Worm (Caenorhabditis elegans): ENCODE data around the gene mif-2.

The mif-2 gene

DNA sequence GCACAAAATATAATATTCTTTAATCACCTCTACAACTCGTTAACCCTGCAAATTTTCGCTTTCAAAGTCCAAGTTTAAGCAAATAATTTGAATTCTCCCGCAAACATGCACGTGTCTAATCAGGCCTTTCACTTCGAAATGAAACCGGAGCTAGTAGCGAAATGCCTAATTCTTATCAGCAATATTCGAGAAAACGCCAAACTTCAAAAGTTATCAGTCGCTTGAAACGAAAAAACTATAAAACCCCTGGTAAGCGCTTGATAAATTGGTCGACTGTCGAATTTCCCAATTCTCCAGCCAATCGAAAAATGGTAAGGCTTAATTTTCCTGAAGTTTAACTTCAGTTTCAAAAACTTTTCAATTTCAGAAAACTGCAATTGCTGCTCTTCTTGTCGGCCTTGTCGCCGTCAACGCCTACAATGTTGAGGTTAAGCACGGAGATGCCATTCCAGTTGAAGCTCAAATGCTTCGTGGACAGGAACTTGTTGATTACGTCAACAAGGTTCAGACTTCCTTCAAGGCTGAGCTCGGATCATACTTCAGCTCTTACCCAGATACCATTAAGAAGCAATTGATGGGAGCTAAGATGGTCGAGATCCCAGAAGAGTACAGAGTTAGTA is 24.7 kb upstream of the mif-2 start, which contains the start of gene cpr-9:
cpr-9 (plus strand) TSS at position 188 of the 620 bp plus-strand sequence.
- TF ChIP-seq med-1 (GFP tag; optimal IDR thresholded peaks at IDR 0.05; ENCODE audit: insufficient read depth), result no peak
- no peak for TF ChIP-seq T22C8.4 (GFP tag; IDR thresholded peaks at IDR 0.05)
- no peak for TF ChIP-seq ref-1 (GFP tag; conservative IDR thresholded peaks at IDR 0.05)
- TF ChIP-seq flt-1 (GFP tag; IDR thresholded peaks at IDR 0.05), result no peak
- TF ChIP-seq ztf-23 (GFP tag; IDR thresholded peaks at IDR 0.05), result no peak
- TF ChIP-seq cog-1 (tag; optimal IDR thresholded peaks at IDR 0.05), result no peak
- no peak for TF ChIP-seq klf-2 (GFP tag; conservative IDR thresholded peaks at IDR 0.05)
- TF ChIP-seq tab-1 (GFP tag; IDR thresholded peaks at IDR 0.05), result no peak
- TF ChIP-seq ztf-29 (GFP tag; IDR thresholded peaks at IDR 0.05), result no peak

ce11 chrV:12001747-12002456 is 23.6 kb upstream of the mif-2 start, which contains the start of gene gcy-33:
Gene gcy-33, minus strand, starts transcription at chrV:12001797.
- TF ChIP-seq tab-1 (GFP tag; IDR thresholded peaks at IDR 0.05), result peak; percentile 99
- peak; percentile 97 for TF ChIP-seq ztf-23 (GFP tag; IDR thresholded peaks at IDR 0.05)
- peak; percentile 96 for TF ChIP-seq T22C8.4 (GFP tag; IDR thresholded peaks at IDR 0.05)
- TF ChIP-seq ztf-29 (GFP tag; IDR thresholded peaks at IDR 0.05), result peak; percentile 97
- TF ChIP-seq cog-1 (tag; optimal IDR thresholded peaks at IDR 0.05), result peak; percentile 85
- peak; percentile 97 for TF ChIP-seq klf-2 (GFP tag; conservative IDR thresholded peaks at IDR 0.05)
- TF ChIP-seq med-1 (GFP tag; optimal IDR thresholded peaks at IDR 0.05; ENCODE audit: insufficient read depth), result peak; percentile 88
- peak; percentile 98 for TF ChIP-seq flt-1 (GFP tag; IDR thresholded peaks at IDR 0.05)
- TF ChIP-seq ref-1 (GFP tag; conservative IDR thresholded peaks at IDR 0.05), result peak; percentile 97

DNA sequence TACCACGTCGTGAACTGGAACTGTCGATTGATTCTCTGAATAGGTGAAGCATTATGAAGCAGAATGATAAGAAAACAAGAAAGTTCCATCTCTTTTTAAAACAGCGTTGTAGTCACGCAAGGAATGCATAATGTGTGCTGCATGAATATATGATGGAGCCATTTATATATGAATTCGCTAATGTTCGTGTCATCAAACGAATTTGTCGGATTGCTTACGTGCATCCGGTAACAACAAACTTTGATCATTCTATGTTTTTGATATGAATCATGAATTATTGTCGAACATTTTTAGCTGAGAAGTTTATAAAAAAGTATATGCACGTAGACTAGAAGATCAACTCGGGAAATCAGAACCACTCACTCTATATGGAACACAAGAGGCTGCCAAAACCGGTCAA is 19.1 kb upstream of the mif-2 start:
- TF ChIP-seq tab-1 (GFP tag; IDR thresholded peaks at IDR 0.05) (no peak), med-1 (GFP tag; optimal IDR thresholded peaks at IDR 0.05; ENCODE audit: insufficient read depth) (no peak), ztf-29 (GFP tag; IDR thresholded peaks at IDR 0.05) (no peak), ref-1 (GFP tag; conservative IDR thresholded peaks at IDR 0.05) (no peak), T22C8.4 (GFP tag; IDR thresholded peaks at IDR 0.05) (no peak), flt-1 (GFP tag; IDR thresholded peaks at IDR 0.05) (no peak), cog-1 (tag; optimal IDR thresholded peaks at IDR 0.05) (no peak), ztf-23 (GFP tag; IDR thresholded peaks at IDR 0.05) (no peak), klf-2 (GFP tag; conservative IDR thresholded peaks at IDR 0.05) (no peak)

- TF ChIP-seq ztf-23 (GFP tag; IDR thresholded peaks at IDR 0.05) (no peak), ref-1 (GFP tag; conservative IDR thresholded peaks at IDR 0.05) (no peak), tab-1 (GFP tag; IDR thresholded peaks at IDR 0.05) (no peak), med-1 (GFP tag; optimal IDR thresholded peaks at IDR 0.05; ENCODE audit: insufficient read depth) (no peak), ztf-29 (GFP tag; IDR thresholded peaks at IDR 0.05) (no peak), T22C8.4 (GFP tag; IDR thresholded peaks at IDR 0.05) (no peak), flt-1 (GFP tag; IDR thresholded peaks at IDR 0.05) (no peak), klf-2 (GFP tag; conservative IDR thresholded peaks at IDR 0.05) (no peak), cog-1 (tag; optimal IDR thresholded peaks at IDR 0.05) (no peak)
Observed at ce11 chrV:11995862-11996261, 17.6 kb upstream of the mif-2 start, which contains the start of gene C52E4.12. Gene C52E4.12, plus strand, starts transcription at chrV:11996162.

DNA sequence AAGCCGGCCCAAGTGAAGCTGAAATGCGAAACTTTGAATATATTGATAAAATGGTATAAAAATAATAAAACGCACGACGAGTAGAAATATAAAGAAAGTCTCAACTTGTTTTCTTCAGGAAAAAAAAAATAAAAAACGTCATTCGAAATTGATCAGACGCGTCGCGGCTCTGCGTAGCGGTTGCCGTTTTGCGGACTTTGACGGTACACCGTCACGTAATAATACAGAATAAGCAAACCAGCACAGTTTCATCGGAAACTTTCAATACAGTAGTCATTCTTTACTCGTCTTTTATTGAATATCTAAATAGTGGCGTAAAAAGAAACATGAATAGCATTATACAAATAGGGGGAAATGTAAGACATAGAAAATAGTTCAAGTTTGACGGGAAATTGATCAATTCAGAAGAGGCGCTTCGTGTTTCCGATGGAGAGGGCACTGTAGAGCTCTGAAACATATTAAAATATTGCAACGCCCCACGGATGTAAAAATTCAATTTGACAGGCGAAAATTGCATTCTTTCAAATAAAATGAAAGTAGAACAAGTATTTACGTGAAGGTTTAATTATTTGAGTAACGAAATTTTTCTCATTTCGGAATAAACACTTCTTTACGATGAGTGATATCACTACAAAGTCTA is 15.6 kb upstream of the mif-2 start, which contains the start of the genes cyl-1 and C52E4.7:
cyl-1 (minus strand) TSS at position 18 of the 640 bp plus-strand sequence.
C52E4.7 (plus strand) TSS at position 590 of the 640 bp plus-strand sequence.
- TF ChIP-seq ztf-23 (GFP tag; IDR thresholded peaks at IDR 0.05), result no peak
- no peak for TF ChIP-seq cog-1 (tag; optimal IDR thresholded peaks at IDR 0.05)
- TF ChIP-seq ztf-29 (GFP tag; IDR thresholded peaks at IDR 0.05), result no peak
- TF ChIP-seq klf-2 (GFP tag; conservative IDR thresholded peaks at IDR 0.05), result no peak
- no peak for TF ChIP-seq flt-1 (GFP tag; IDR thresholded peaks at IDR 0.05)
- TF ChIP-seq ref-1 (GFP tag; conservative IDR thresholded peaks at IDR 0.05), result no peak
- no peak for TF ChIP-seq med-1 (GFP tag; optimal IDR thresholded peaks at IDR 0.05; ENCODE audit: insufficient read depth)
- TF ChIP-seq T22C8.4 (GFP tag; IDR thresholded peaks at IDR 0.05), result no peak
- no peak for TF ChIP-seq tab-1 (GFP tag; IDR thresholded peaks at IDR 0.05)

- no peak for TF ChIP-seq ref-1 (GFP tag; conservative IDR thresholded peaks at IDR 0.05)
- no peak for TF ChIP-seq ztf-29 (GFP tag; IDR thresholded peaks at IDR 0.05)
- TF ChIP-seq T22C8.4 (GFP tag; IDR thresholded peaks at IDR 0.05), result no peak
- no peak for TF ChIP-seq flt-1 (GFP tag; IDR thresholded peaks at IDR 0.05)
- TF ChIP-seq cog-1 (tag; optimal IDR thresholded peaks at IDR 0.05), result no peak
- TF ChIP-seq ztf-23 (GFP tag; IDR thresholded peaks at IDR 0.05), result no peak
- TF ChIP-seq klf-2 (GFP tag; conservative IDR thresholded peaks at IDR 0.05), result no peak
Observed at ce11 chrV:11990511-11991127, 12.4 kb upstream of the mif-2 start.

ce11 chrV:11989861-11990260 is 11.6 kb upstream of the mif-2 start:
- no peak for TF ChIP-seq tab-1 (GFP tag; IDR thresholded peaks at IDR 0.05)
- TF ChIP-seq klf-2 (GFP tag; conservative IDR thresholded peaks at IDR 0.05), result no peak
- no peak for TF ChIP-seq ref-1 (GFP tag; conservative IDR thresholded peaks at IDR 0.05)
- no peak for TF ChIP-seq ztf-23 (GFP tag; IDR thresholded peaks at IDR 0.05)
- no peak for TF ChIP-seq cog-1 (tag; optimal IDR thresholded peaks at IDR 0.05)
- no peak for TF ChIP-seq T22C8.4 (GFP tag; IDR thresholded peaks at IDR 0.05)
- TF ChIP-seq ztf-29 (GFP tag; IDR thresholded peaks at IDR 0.05), result no peak
- TF ChIP-seq med-1 (GFP tag; optimal IDR thresholded peaks at IDR 0.05; ENCODE audit: insufficient read depth), result no peak
- no peak for TF ChIP-seq flt-1 (GFP tag; IDR thresholded peaks at IDR 0.05)

- TF ChIP-seq flt-1 (GFP tag; IDR thresholded peaks at IDR 0.05) (no peak), med-1 (GFP tag; optimal IDR thresholded peaks at IDR 0.05; ENCODE audit: insufficient read depth) (no peak), ztf-29 (GFP tag; IDR thresholded peaks at IDR 0.05) (no peak), tab-1 (GFP tag; IDR thresholded peaks at IDR 0.05) (no peak), cog-1 (tag; optimal IDR thresholded peaks at IDR 0.05) (no peak), ztf-23 (GFP tag; IDR thresholded peaks at IDR 0.05) (no peak), T22C8.4 (GFP tag; IDR thresholded peaks at IDR 0.05) (no peak), klf-2 (GFP tag; conservative IDR thresholded peaks at IDR 0.05) (no peak), ref-1 (GFP tag; conservative IDR thresholded peaks at IDR 0.05) (no peak)
Observed at ce11 chrV:11986078-11986869, 8.0 kb upstream of the mif-2 start.

Data from whole organism, midembryonic.